Worm (Caenorhabditis elegans): ENCODE data around the gene F58G6.3.

The F58G6.3 gene

DNA sequence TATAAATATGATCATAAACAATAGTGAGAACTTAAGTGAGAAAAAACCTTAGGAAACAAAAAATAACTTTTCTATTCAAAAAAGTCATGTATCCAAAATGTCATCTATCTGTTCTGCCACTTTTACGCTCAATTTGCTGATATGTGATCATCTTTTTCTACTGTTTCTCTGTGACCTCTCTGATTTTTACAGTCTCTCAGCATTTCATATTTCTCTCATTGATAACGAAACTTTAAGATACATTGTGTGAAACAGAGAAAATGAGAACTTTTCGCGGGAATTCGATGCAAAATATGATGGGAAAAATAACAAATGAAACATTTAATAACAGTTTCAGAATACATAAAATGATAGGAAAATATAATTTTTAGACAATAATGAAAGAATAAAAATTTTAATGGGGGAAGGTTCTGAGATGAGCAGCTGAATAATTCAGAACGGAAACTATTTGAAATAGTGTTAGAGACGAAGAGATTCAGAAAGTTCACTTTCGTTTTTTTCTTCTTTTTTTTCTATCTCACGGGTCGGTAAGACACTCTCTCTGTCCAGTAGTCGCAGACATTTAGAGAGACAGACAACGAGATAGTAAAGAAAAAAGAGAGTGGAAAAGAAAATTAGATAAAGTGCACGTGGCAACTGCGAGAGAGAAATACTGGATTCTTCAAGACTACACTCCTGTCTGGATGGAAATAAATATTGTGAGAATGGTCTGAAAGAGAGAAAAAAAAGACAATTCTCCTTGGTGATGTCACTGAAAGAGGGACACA lies 24.1 kb downstream of the F58G6.3 start (continued):
- TF ChIP-seq R02D3.7 (tag; optimal IDR thresholded peaks at IDR 0.05) (no peak), spr-3 (GFP tag; optimal IDR thresholded peaks at IDR 0.05) (no peak), pha-4 (GFP tag; IDR thresholded peaks at IDR 0.05) (no peak), pha-4 (tag; optimal IDR thresholded peaks at IDR 0.05) (peak; percentile 26), nhr-111 (GFP tag; optimal IDR thresholded peaks at IDR 0.05) (no peak), ctbp-1 (GFP tag; IDR thresholded peaks at IDR 0.05) (peak; percentile 70; the same call in 1 of the 2 replicates), aly-2 (tag; optimal IDR thresholded peaks at IDR 0.05) (no peak), F37D6.2 (tag; optimal IDR thresholded peaks at IDR 0.05) (no peak), mxl-3 (GFP tag; optimal IDR thresholded peaks at IDR 0.05) (peak; percentile 93), D1046.2 (GFP tag; IDR thresholded peaks at IDR 0.05) (no peak), mdl-1 (tag; optimal IDR thresholded peaks at IDR 0.05) (peak; percentile 94 to 99), Y5F2A.4 (GFP tag; optimal IDR thresholded peaks at IDR 0.05) (no peak), mxl-2 (GFP tag; conservative IDR thresholded peaks at IDR 0.05) (0 out of 2 replicates have a peak, but pooled peaks have one; percentile 9), ces-1 (GFP tag; optimal IDR thresholded peaks at IDR 0.05) (peak; percentile 81), daf-8 (GFP tag; IDR thresholded peaks at IDR 0.05) (no peak), snpc-1.2 (GFP tag; IDR thresholded peaks at IDR 0.05) (no peak), ZK337.2 (GFP tag; IDR thresholded peaks at IDR 0.05) (no peak), fos-1 (tag; optimal IDR thresholded peaks at IDR 0.05) (no peak), arid-1 (GFP tag; conservative IDR thresholded peaks at IDR 0.05) (no peak), gei-8 (GFP tag; optimal IDR thresholded peaks at IDR 0.05) (no peak), lin-29 (GFP tag; IDR thresholded peaks at IDR 0.05) (peak; percentile 32; the same call in 1 of the 2 replicates), nhr-48 (tag; optimal IDR thresholded peaks at IDR 0.05) (peak; percentile 85), lim-7 (GFP tag; IDR thresholded peaks at IDR 0.05) (no peak), egl-27 (tag; optimal IDR thresholded peaks at IDR 0.05) (no peak), ceh-32 (tag; optimal IDR thresholded peaks at IDR 0.05; ENCODE audit: poor library complexity) (no peak), nhr-77 (tag; optimal IDR thresholded peaks at IDR 0.05) (peak; percentile 78), nhr-25 (tag; optimal IDR thresholded peaks at IDR 0.05; ENCODE audit: borderline replicate concordance, insufficient read depth) (peak; percentile 21), F49E8.2 (tag; optimal IDR thresholded peaks at IDR 0.05; ENCODE audit: borderline replicate concordance) (no peak), nhr-41 (GFP tag; IDR thresholded peaks at IDR 0.05) (no peak), snpc-4 (tag; optimal IDR thresholded peaks at IDR 0.05) (no peak), zag-1 (tag; optimal IDR thresholded peaks at IDR 0.05) (no peak), duxl-1 (tag; optimal IDR thresholded peaks at IDR 0.05; ENCODE audit: poor library complexity) (no peak), ztf-11 (tag; optimal IDR thresholded peaks at IDR 0.05) (no peak), sdz-12 (GFP tag; optimal IDR thresholded peaks at IDR 0.05) (no peak), zip-11 (GFP tag; IDR thresholded peaks at IDR 0.05) (no peak), zfp-2 (tag; optimal IDR thresholded peaks at IDR 0.05) (no peak), nhr-10 (tag; optimal IDR thresholded peaks at IDR 0.05) (no peak), zip-2 (tag; optimal IDR thresholded peaks at IDR 0.05) (no peak), nhr-237 (tag; optimal IDR thresholded peaks at IDR 0.05) (no peak), nhr-28 (tag; optimal IDR thresholded peaks at IDR 0.05) (peak; percentile 89), spr-1 (tag; optimal IDR thresholded peaks at IDR 0.05) (peak; percentile 17), pqm-1 (tag; optimal IDR thresholded peaks at IDR 0.05) (peak; percentile 53), lin-13 (GFP tag; optimal IDR thresholded peaks at IDR 0.05) (no peak), hlh-30 (tag; optimal IDR thresholded peaks at IDR 0.05; ENCODE audit: insufficient read depth) (peak; percentile 95), mep-1 (tag; optimal IDR thresholded peaks at IDR 0.05) (peak; percentile 73), Y105C5A.15 (GFP tag; IDR thresholded peaks at IDR 0.05) (no peak), lsy-2 (tag; optimal IDR thresholded peaks at IDR 0.05) (peak; percentile 9 to 84), F26F4.8 (GFP tag; conservative IDR thresholded peaks at IDR 0.05) (no peak), aha-1 (tag) (no peak), mdt-29 (GFP tag; IDR thresholded peaks at IDR 0.05) (no peak), T20F7.1 (GFP tag; optimal IDR thresholded peaks at IDR 0.05) (peak; percentile 54)
